Fruit fly (Drosophila melanogaster): ENCODE measurements around the gene Zip88E.
A peak's percentile ranks its signal among the peaks of the same experiment; 100 is the strongest.

dm6 chr3R:15249735-15250134 is 18.7 kb upstream of the Zip88E start, which contains the start of gene CG42404:
- no peak for TF ChIP-seq CG8478 (optimal IDR thresholded peaks at IDR 0.05)
- TF ChIP-seq CTCF (optimal IDR thresholded peaks at IDR 0.05) = peak in 1 of 2 experiments; percentile 11

Measured in S2 (cell line).